Fruit fly (Drosophila melanogaster): ENCODE data around the gene CG7148.

dm6 chr3L:21846591-21846990 is 14.5 kb upstream of the CG7148 start:
- TF ChIP-seq CG8478 (optimal IDR thresholded peaks at IDR 0.05) (no peak), CTCF (optimal IDR thresholded peaks at IDR 0.05) (no peak)
